Worm (Caenorhabditis elegans) whole organism, L3 larva: ENCODE results near the gene decr-1.1.

Experiments used
- ZK546.5 ChIP-seq: sonication (generic microtip); optimal IDR thresholded peaks from 2 replicates; lab custom pipeline; 2017; ENCODE audit warnings: missing biosample characterization, missing genetic modification characterization
- aly-2 ChIP-seq: fragments of 150-350 bp; optimal IDR thresholded peaks from 2 replicates; lab custom pipeline; 2014; ENCODE audit warnings: missing biosample characterization, missing genetic modification characterization
- ama-1 ChIP-seq: fragments of 150-350 bp; optimal IDR thresholded peaks from 2 replicates; lab custom pipeline; 2018
- ceh-16 ChIP-seq: sonication (generic microtip); optimal IDR thresholded peaks from 2 replicates; lab custom pipeline; 2017; ENCODE audit warnings: missing biosample characterization, missing genetic modification characterization
- ceh-28 ChIP-seq: fragments of 150-350 bp; optimal IDR thresholded peaks from 2 replicates; lab custom pipeline; 2014; ENCODE audit warnings: missing biosample characterization, missing genetic modification reagents, missing genetic modification characterization
- daf-12 ChIP-seq: fragments of 150-350 bp; optimal IDR thresholded peaks from 2 replicates; lab custom pipeline; 2014; ENCODE audit warnings: missing biosample characterization, missing genetic modification reagents, missing genetic modification characterization
- egl-5 ChIP-seq: fragments of 150-350 bp; optimal IDR thresholded peaks from 2 replicates; lab custom pipeline; 2017; ENCODE audit warnings: missing biosample characterization, missing genetic modification reagents, missing genetic modification characterization, inconsistent platforms
- elt-1 ChIP-seq: fragments of 150-350 bp; optimal IDR thresholded peaks from 2 replicates; lab custom pipeline; 2014; ENCODE audit warnings: missing biosample characterization, missing genetic modification characterization
- eor-1 ChIP-seq, 2 experiments: fragments of 150-350 bp; optimal IDR thresholded peaks; 2 replicates each; lab custom pipeline; 2014 to 2018; ENCODE audit warnings: missing biosample characterization in 2 of 2, missing genetic modification characterization in 2 of 2
- fkh-10 ChIP-seq: sonication (generic microtip); optimal IDR thresholded peaks from 2 replicates; lab custom pipeline; 2017; ENCODE audit warnings: missing biosample characterization, missing genetic modification reagents, missing genetic modification characterization
- fkh-2 ChIP-seq: fragments of 150-350 bp; optimal IDR thresholded peaks from 2 replicates; lab custom pipeline; 2014; ENCODE audit warnings: missing biosample characterization, missing genetic modification reagents, missing genetic modification characterization
- fos-1 ChIP-seq: fragments of 150-350 bp; optimal IDR thresholded peaks from 2 replicates; lab custom pipeline; 2014; ENCODE audit warnings: missing biosample characterization, missing genetic modification characterization
- jun-1 ChIP-seq: fragments of 150-350 bp; optimal IDR thresholded peaks from 2 replicates; lab custom pipeline; 2014; ENCODE audit warnings: missing biosample characterization, missing genetic modification reagents, missing genetic modification characterization
- lin-15B ChIP-seq: fragments of 150-350 bp; optimal IDR thresholded peaks from 2 replicates; lab custom pipeline; 2014; ENCODE audit warnings: missing biosample characterization, missing genetic modification characterization
- lsy-12 ChIP-seq: sonication (generic microtip); optimal IDR thresholded peaks from 2 replicates; lab custom pipeline; 2016; ENCODE audit warnings: mild to moderate bottlenecking, missing genetic modification characterization, missing compliant biosample characterization
- mml-1 ChIP-seq: fragments of 150-350 bp; sonication (generic microtip); optimal IDR thresholded peaks from 3 replicates; lab custom pipeline; 2014; ENCODE audit warnings: missing biosample characterization, missing genetic modification characterization
- nfya-1 ChIP-seq: sonication (generic microtip); optimal IDR thresholded peaks from 2 replicates; lab custom pipeline; 2017; ENCODE audit warnings: missing genetic modification characterization, mild to moderate bottlenecking, missing compliant biosample characterization, antibody characterized with exemption, moderate library complexity; ENCODE audit not compliant: insufficient read depth
- nhr-11 ChIP-seq: fragments of 150-350 bp; optimal IDR thresholded peaks from 2 replicates; lab custom pipeline; 2014; ENCODE audit warnings: missing biosample characterization, missing genetic modification characterization
- nhr-12 ChIP-seq: fragments of 150-350 bp; optimal IDR thresholded peaks from 2 replicates; lab custom pipeline; 2014; ENCODE audit warnings: missing biosample characterization, missing genetic modification characterization
- nhr-23 ChIP-seq: fragments of 150-350 bp; optimal IDR thresholded peaks from 2 replicates; lab custom pipeline; 2014; ENCODE audit warnings: missing biosample characterization, missing genetic modification reagents, missing genetic modification characterization
- nhr-25 ChIP-seq: sonication (generic microtip); optimal IDR thresholded peaks from 2 replicates; lab custom pipeline; 2017; ENCODE audit warnings: missing biosample characterization, missing genetic modification characterization
- nhr-28 ChIP-seq: fragments of 150-350 bp; optimal IDR thresholded peaks from 2 replicates; lab custom pipeline; 2014; ENCODE audit warnings: missing biosample characterization, missing genetic modification characterization
- nhr-43 ChIP-seq: sonication (generic microtip); optimal IDR thresholded peaks from 2 replicates; lab custom pipeline; 2016; ENCODE audit warnings: mild to moderate bottlenecking, missing genetic modification characterization, missing compliant biosample characterization; ENCODE audit not compliant: poor library complexity, severe bottlenecking
- nhr-67 ChIP-seq: fragments of 150-350 bp; optimal IDR thresholded peaks from 2 replicates; lab custom pipeline; 2014; ENCODE audit warnings: missing biosample characterization, missing genetic modification characterization
- nhr-76 ChIP-seq: fragments of 150-350 bp; sonication (generic microtip); optimal IDR thresholded peaks from 5 replicates; lab custom pipeline; 2014; ENCODE audit warnings: missing biosample characterization, missing genetic modification characterization
- pha-4 ChIP-seq: fragments of 150-350 bp; optimal IDR thresholded peaks from 2 replicates; lab custom pipeline; 2014; ENCODE audit warnings: missing biosample characterization, missing genetic modification reagents, missing genetic modification characterization
- sea-2 ChIP-seq: fragments of 150-350 bp; sonication (generic microtip); optimal IDR thresholded peaks from 4 replicates; lab custom pipeline; 2014; ENCODE audit warnings: missing biosample characterization, missing genetic modification reagents, missing genetic modification characterization
- snpc-4 ChIP-seq: fragments of 150-350 bp; optimal IDR thresholded peaks from 2 replicates; lab custom pipeline; 2014; ENCODE audit warnings: missing biosample characterization, missing genetic modification characterization
- tbx-2 ChIP-seq: sonication (generic microtip); optimal IDR thresholded peaks from 2 replicates; lab custom pipeline; 2016; ENCODE audit warnings: mild to moderate bottlenecking, missing genetic modification characterization, missing compliant biosample characterization
- unc-39 ChIP-seq: sonication (generic microtip); optimal IDR thresholded peaks from 4 replicates; lab custom pipeline; 2017; ENCODE audit warnings: missing biosample characterization, missing genetic modification characterization
- unc-62 ChIP-seq: fragments of 150-350 bp; sonication (generic microtip); optimal IDR thresholded peaks from 4 replicates; lab custom pipeline; 2014; ENCODE audit warnings: missing biosample characterization, missing genetic modification reagents, missing genetic modification characterization
- zag-1 ChIP-seq: fragments of 150-350 bp; optimal IDR thresholded peaks from 2 replicates; lab custom pipeline; 2014; ENCODE audit warnings: missing biosample characterization, missing genetic modification characterization
- ztf-11 ChIP-seq: fragments of 150-350 bp; optimal IDR thresholded peaks from 2 replicates; lab custom pipeline; 2014; ENCODE audit warnings: missing biosample characterization, missing genetic modification characterization
- ztf-4 ChIP-seq: fragments of 150-350 bp; optimal IDR thresholded peaks from 2 replicates; lab custom pipeline; 2014; ENCODE audit warnings: missing biosample characterization, missing genetic modification characterization

decr-1.1 gene

DNA sequence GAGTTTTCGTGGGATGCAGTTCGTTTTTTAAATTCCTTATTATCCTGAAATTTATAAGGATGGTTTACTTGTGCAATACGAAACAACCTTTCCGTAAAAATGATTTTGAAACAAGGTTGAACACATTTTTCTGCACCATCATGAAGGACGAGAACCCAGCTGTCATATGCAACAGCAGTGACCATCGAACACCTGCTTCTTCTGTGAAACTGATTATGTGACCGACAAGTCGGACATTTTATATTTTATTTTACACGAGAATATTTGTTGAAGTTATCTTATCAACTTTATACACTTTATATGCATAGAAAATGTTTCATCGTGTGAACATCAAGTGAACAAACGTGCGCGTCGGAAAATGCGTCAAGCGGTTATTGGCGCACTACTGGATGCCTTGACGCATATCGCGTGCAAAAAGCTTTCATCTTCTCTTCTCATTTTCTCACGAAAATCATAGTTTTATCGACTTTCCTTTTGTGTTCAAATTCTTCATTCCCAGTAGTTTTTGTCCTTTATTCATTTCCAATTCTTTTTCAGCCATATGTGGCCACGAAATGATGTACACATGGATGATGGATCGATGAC is 36.7 kb downstream of the decr-1.1 start, which contains the start of gene sel-10 (continued):
- peak; percentile 75 for TF ChIP-seq lin-15B (tag; lab: Kevin White, UChicago)
- TF ChIP-seq tbx-2 (tag; lab: Kevin White, UChicago) = no peak
- peak; percentile 82 for TF ChIP-seq nhr-43
- no peak for TF ChIP-seq lsy-12
- no peak for TF ChIP-seq ceh-28
- no peak for TF ChIP-seq unc-39 (tag; lab: Kevin White, UChicago)
- no peak for TF ChIP-seq sea-2
- no peak for TF ChIP-seq aly-2 (tag; lab: Kevin White, UChicago)
- no peak for TF ChIP-seq daf-12 (tag; lab: Kevin White, UChicago)
- no peak for TF ChIP-seq eor-1 (tag; optimal IDR thresholded peaks at IDR 0.05; lab: Kevin White, UChicago)
- no peak for TF ChIP-seq ama-1 (lab: Kevin White, UChicago)
- TF ChIP-seq ztf-11 (tag; lab: Kevin White, UChicago) = no peak
- no peak for TF ChIP-seq ceh-16 (tag; lab: Kevin White, UChicago)
- no peak for TF ChIP-seq unc-62 (GFP tag; lab: Kevin White, UChicago)
- TF ChIP-seq mml-1 (tag; lab: Kevin White, UChicago) = no peak
- TF ChIP-seq ztf-4 = no peak
- no peak for TF ChIP-seq nhr-12
- TF ChIP-seq elt-1 (tag; lab: Kevin White, UChicago) = no peak
- TF ChIP-seq fkh-10 (GFP tag; lab: Kevin White, UChicago) = peak; percentile 23
- peak; percentile 74 for TF ChIP-seq nhr-25 (tag; lab: Kevin White, UChicago)
- TF ChIP-seq, all 47 proteins: peak for 15

DNA sequence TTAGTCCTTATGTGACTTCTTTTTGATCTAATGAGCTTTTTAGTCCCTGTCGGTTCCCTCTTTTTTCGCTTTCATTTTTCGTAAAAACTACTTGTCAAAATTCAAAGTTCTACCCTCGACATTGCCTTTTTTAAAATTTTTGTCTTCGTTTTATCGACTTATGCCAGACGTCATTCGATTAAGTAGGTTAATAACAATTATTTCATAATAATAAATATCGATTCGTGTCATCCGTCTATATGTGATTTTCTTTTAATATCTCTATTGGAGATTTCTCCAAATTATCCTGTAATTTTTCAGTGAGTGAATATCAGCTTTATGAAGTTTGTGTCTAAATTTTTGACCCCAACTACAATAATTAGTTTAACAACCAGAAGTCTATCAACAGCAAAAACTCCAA is 40.6 kb downstream of the decr-1.1 start, which contains the start of gene hpo-31:
TSS of gene hpo-31 (plus strand) at position 301 of the 400 bp plus-strand sequence.
- TF ChIP-seq jun-1 (tag; lab: Kevin White, UChicago) = no peak
- no peak for TF ChIP-seq nhr-76
- no peak for TF ChIP-seq ZK546.5 (tag; lab: Kevin White, UChicago)
- TF ChIP-seq pha-4 (tag; lab: Kevin White, UChicago) = no peak
- no peak for TF ChIP-seq nhr-28 (tag; lab: Kevin White, UChicago)
- no peak for TF ChIP-seq zag-1 (tag; lab: Kevin White, UChicago)
- no peak for TF ChIP-seq nhr-11 (tag; lab: Kevin White, UChicago)
- no peak for TF ChIP-seq lsy-12
- TF ChIP-seq nhr-23 (tag; lab: Kevin White, UChicago) = no peak
- no peak for TF ChIP-seq ama-1 (lab: Kevin White, UChicago)
- TF ChIP-seq daf-12 (tag; lab: Kevin White, UChicago) = no peak
- no peak for TF ChIP-seq fos-1 (tag; lab: Kevin White, UChicago)
- no peak for TF ChIP-seq snpc-4
- no peak for TF ChIP-seq ztf-4

DNA sequence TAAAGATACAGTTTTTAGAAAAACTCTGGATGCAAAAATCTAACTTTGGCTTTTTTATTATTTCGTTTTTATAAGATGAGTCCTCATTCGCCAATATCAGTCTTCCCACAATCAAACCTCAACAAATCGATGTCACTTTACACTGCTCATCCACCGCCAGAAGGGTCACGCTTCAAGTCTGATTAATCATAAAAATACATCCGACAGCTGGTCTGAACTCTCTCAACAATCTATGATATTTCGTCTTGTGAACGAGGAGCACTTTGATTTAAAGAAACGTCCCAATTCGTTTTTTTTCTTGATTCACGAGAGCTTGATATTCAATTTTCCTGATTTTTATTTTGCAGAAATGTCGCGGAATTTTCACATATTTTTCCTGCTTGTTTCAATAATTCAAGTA is 45.7 kb downstream of the decr-1.1 start, which contains the start of gene nrf-5:
TSS of gene nrf-5 (plus strand) at position 348 of the 400 bp plus-strand sequence.
- no peak for TF ChIP-seq egl-5 (tag; lab: Kevin White, UChicago)
- no peak for TF ChIP-seq fkh-2 (tag; lab: Kevin White, UChicago)
- no peak for TF ChIP-seq nfya-1
- no peak for TF ChIP-seq nhr-43
- no peak for TF ChIP-seq nhr-76
- TF ChIP-seq aly-2 (tag; lab: Kevin White, UChicago) = no peak
- no peak for TF ChIP-seq zag-1 (tag; lab: Kevin White, UChicago)

DNA sequence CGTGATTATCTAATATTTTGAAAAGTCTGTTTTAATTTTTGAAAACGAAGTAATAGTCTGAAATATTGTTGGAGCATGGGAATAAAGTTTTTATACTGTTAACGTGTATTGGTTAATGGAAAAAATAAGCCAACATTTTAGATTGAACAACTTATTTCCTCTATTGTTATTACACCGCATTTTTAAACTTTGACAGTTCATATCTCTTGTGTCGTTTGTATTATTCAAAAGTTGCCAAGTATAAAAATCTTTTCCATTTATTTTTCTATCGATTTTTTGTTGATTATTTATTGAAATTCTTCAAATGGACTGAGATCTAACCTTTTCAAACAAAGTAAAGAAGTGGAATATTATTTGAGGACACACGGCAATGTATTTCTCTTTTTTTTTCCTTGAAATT is 48.6 kb downstream of the decr-1.1 start, which contains the start of gene str-165:
TSS of gene str-165 (plus strand) at position 301 of the 400 bp plus-strand sequence.
- TF ChIP-seq unc-62 (GFP tag; lab: Kevin White, UChicago) (no peak), fkh-2 (tag; lab: Kevin White, UChicago) (no peak), jun-1 (tag; lab: Kevin White, UChicago) (no peak), nhr-12 (no peak), ztf-4 (no peak), nhr-67 (tag; lab: Kevin White, UChicago) (no peak), nfya-1 (no peak), ZK546.5 (tag; lab: Kevin White, UChicago) (no peak)
